Worm (Caenorhabditis elegans) whole organism, L4/young adult: ENCODE measurements around the gene H35B03.2.

Experiments used
- W03F9.2 ChIP-seq: fragments of 150-350 bp; optimal IDR thresholded peaks from 2 replicates; lab custom pipeline; 2014; ENCODE audit warnings: missing biosample characterization, missing genetic modification characterization
- dao-5 ChIP-seq: sonication (generic microtip); optimal IDR thresholded peaks from 2 replicates; lab custom pipeline; 2016; ENCODE audit warnings: missing genotype, missing genetic modification characterization, moderate library complexity, missing compliant biosample characterization
- him-1 ChIP-seq: sonication (generic microtip); optimal IDR thresholded peaks from 2 replicates; lab custom pipeline; 2016; ENCODE audit warnings: missing genotype, missing genetic modification reagents, missing genetic modification characterization, missing compliant biosample characterization

- TF ChIP-seq W03F9.2 (tag; lab: Kevin White, UChicago) (no peak), dao-5 (tag; lab: Kevin White, UChicago) (no peak), him-1 (tag; lab: Kevin White, UChicago) (no peak)
These were observed 3.2 kb upstream of the H35B03.2 start, which contains the start of gene cpg-18 for ce11 chrIV:5734720-5735119.
